Worm (Caenorhabditis elegans) whole organism, L1 larva: ENCODE results near the gene Y53G8AR.1.

ENCODE experiments used
- Y116A8C.19 ChIP-seq: sonication (generic microtip); optimal IDR thresholded peaks from 2 replicates; lab custom pipeline; 2016; ENCODE audit warnings: missing compliant biosample characterization, missing genetic modification characterization, borderline replicate concordance
- lin-39 ChIP-seq: fragments of 150-350 bp; optimal IDR thresholded peaks from 2 replicates; lab custom pipeline; 2014; ENCODE audit warnings: missing biosample characterization, missing genetic modification reagents, missing genetic modification characterization

- no peak for TF ChIP-seq lin-39
- no peak for TF ChIP-seq Y116A8C.19 (tag; lab: Kevin White, UChicago)
Measured at ce11 chrIII:3351672-3352071, 18.8 kb downstream of the Y53G8AR.1 start.
